Worm (Caenorhabditis elegans) whole organism, L3 larva: ENCODE measurements around the gene F14H3.14.

Experiments
- ZK546.5 ChIP-seq: sonication (generic microtip); optimal IDR thresholded peaks from 2 replicates; lab custom pipeline; 2017; ENCODE audit warnings: missing biosample characterization, missing genetic modification characterization
- aly-2 ChIP-seq: fragments of 150-350 bp; optimal IDR thresholded peaks from 2 replicates; lab custom pipeline; 2014; ENCODE audit warnings: missing biosample characterization, missing genetic modification characterization
- ceh-9 ChIP-seq: sonication (generic microtip); optimal IDR thresholded peaks from 2 replicates; lab custom pipeline; 2018; ENCODE audit warnings: missing biosample characterization, missing genetic modification characterization
- egl-5 ChIP-seq: fragments of 150-350 bp; optimal IDR thresholded peaks from 2 replicates; lab custom pipeline; 2017; ENCODE audit warnings: missing biosample characterization, missing genetic modification reagents, missing genetic modification characterization, inconsistent platforms
- lsy-12 ChIP-seq: sonication (generic microtip); optimal IDR thresholded peaks from 2 replicates; lab custom pipeline; 2016; ENCODE audit warnings: mild to moderate bottlenecking, missing genetic modification characterization, missing compliant biosample characterization
- mdl-1 ChIP-seq: fragments of 150-350 bp; optimal IDR thresholded peaks from 2 replicates; lab custom pipeline; 2014; ENCODE audit warnings: missing biosample characterization, missing genetic modification characterization
- nfya-1 ChIP-seq: sonication (generic microtip); optimal IDR thresholded peaks from 2 replicates; lab custom pipeline; 2017; ENCODE audit warnings: missing genetic modification characterization, mild to moderate bottlenecking, missing compliant biosample characterization, antibody characterized with exemption, moderate library complexity; ENCODE audit not compliant: insufficient read depth
- nhr-43 ChIP-seq: sonication (generic microtip); optimal IDR thresholded peaks from 2 replicates; lab custom pipeline; 2016; ENCODE audit warnings: mild to moderate bottlenecking, missing genetic modification characterization, missing compliant biosample characterization; ENCODE audit not compliant: poor library complexity, severe bottlenecking
- nhr-76 ChIP-seq: fragments of 150-350 bp; sonication (generic microtip); optimal IDR thresholded peaks from 5 replicates; lab custom pipeline; 2014; ENCODE audit warnings: missing biosample characterization, missing genetic modification characterization
- pha-4 ChIP-seq: fragments of 150-350 bp; optimal IDR thresholded peaks from 2 replicates; lab custom pipeline; 2014; ENCODE audit warnings: missing biosample characterization, missing genetic modification reagents, missing genetic modification characterization
- pqm-1 ChIP-seq: fragments of 150-350 bp; optimal IDR thresholded peaks from 2 replicates; lab custom pipeline; 2017; ENCODE audit warnings: missing biosample characterization, missing genetic modification characterization, inconsistent platforms
- unc-39 ChIP-seq: sonication (generic microtip); optimal IDR thresholded peaks from 4 replicates; lab custom pipeline; 2017; ENCODE audit warnings: missing biosample characterization, missing genetic modification characterization
- ztf-11 ChIP-seq: fragments of 150-350 bp; optimal IDR thresholded peaks from 2 replicates; lab custom pipeline; 2014; ENCODE audit warnings: missing biosample characterization, missing genetic modification characterization

ce11 chrV:16094284-16094683, 31.6 kb upstream of the F14H3.14 start, which contains the start of gene F22B8.7:
- TF ChIP-seq lsy-12 (tag; lab: Kevin White, UChicago) (no peak), ZK546.5 (tag; lab: Kevin White, UChicago) (no peak), ztf-11 (tag; lab: Kevin White, UChicago) (no peak), nfya-1 (tag; lab: Kevin White, UChicago) (no peak), nhr-76 (tag; lab: Kevin White, UChicago) (no peak), nhr-43 (tag; lab: Kevin White, UChicago) (no peak), aly-2 (tag; lab: Kevin White, UChicago) (no peak), ceh-9 (tag; lab: Kevin White, UChicago) (no peak), pha-4 (tag; lab: Kevin White, UChicago) (no peak), pqm-1 (tag; lab: Kevin White, UChicago) (no peak), unc-39 (tag; lab: Kevin White, UChicago) (no peak), mdl-1 (tag; lab: Kevin White, UChicago) (no peak), egl-5 (no peak)
